Fruit fly (Drosophila melanogaster): ENCODE data around the gene CG10663.

DNA sequence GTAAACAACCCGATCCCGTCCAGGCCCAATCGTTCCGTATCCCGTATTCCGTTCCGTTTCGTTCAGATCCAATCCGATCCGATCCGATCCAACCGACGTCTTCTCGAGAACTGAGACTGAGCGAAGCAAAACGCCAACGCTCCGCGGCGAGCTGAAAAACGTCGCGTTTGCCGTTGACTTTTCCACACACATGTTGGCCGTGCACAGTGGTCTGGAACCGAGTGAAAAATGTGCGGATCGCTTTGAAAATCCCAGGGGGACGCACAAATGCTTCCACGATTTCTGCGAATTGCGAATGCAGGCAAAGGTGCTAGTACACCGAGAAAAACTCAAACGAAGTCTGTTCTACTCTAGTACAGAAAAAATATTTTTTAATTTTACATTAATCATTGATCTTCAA is at the start of gene CG10663:
- peak; percentile 51 for TF ChIP-seq Ets98B (GFP tag; IDR thresholded peaks at IDR 0.05)
- peak; percentile 77 for TF ChIP-seq CG4496 (GFP tag; IDR thresholded peaks at IDR 0.05)
- no peak for TF ChIP-seq CG10348 (GFP tag; IDR thresholded peaks at IDR 0.05)

Data from whole organism, pupa.